Fruit fly (Drosophila melanogaster): ENCODE data around the gene CG6511.
A peak's percentile ranks its signal among the peaks of the same experiment; 100 is the strongest.

The CG6511 gene

dm6 chr3L:8682551-8683375 lies 38.4 kb upstream of the CG6511 start:
- TF ChIP-seq Hnf4 (GFP tag; optimal IDR thresholded peaks at IDR 0.05) (peak; percentile 19), Myc (optimal IDR thresholded peaks at IDR 0.05) (no peak), Rel (GFP tag; optimal IDR thresholded peaks at IDR 0.05) (no peak), Rel (tag; optimal IDR thresholded peaks at IDR 0.05) (peak; percentile 73), Abd-B (GFP tag; optimal IDR thresholded peaks at IDR 0.05) (no peak), Dfd (GFP tag; optimal IDR thresholded peaks at IDR 0.05) (no peak), dmrt93B (GFP tag; optimal IDR thresholded peaks at IDR 0.05) (no peak), Vsx2 (GFP tag; optimal IDR thresholded peaks at IDR 0.05; ENCODE audit: partially characterized antibody) (no peak), HLH106 (tag; optimal IDR thresholded peaks at IDR 0.05) (no peak), tai (GFP tag; optimal IDR thresholded peaks at IDR 0.05) (no peak), GATAd (GFP tag; optimal IDR thresholded peaks at IDR 0.05) (no peak), psq (GFP tag; optimal IDR thresholded peaks at IDR 0.05) (peak; percentile 15), jim (GFP tag; optimal IDR thresholded peaks at IDR 0.05) (no peak), h (GFP tag; optimal IDR thresholded peaks at IDR 0.05) (peak; percentile 89), sv (GFP tag; optimal IDR thresholded peaks at IDR 0.05) (no peak), Sp1 (GFP tag; optimal IDR thresholded peaks at IDR 0.05) (no peak), N (GFP tag; optimal IDR thresholded peaks at IDR 0.05) (no peak), sage (GFP tag; optimal IDR thresholded peaks at IDR 0.05) (no peak), usp (GFP tag; optimal IDR thresholded peaks at IDR 0.05) (no peak), foxo (GFP tag; optimal IDR thresholded peaks at IDR 0.05) (peak in 1 of 2 experiments; percentile 8)

- no peak for TF ChIP-seq Rel (GFP tag; optimal IDR thresholded peaks at IDR 0.05)
- peak; percentile 49 for TF ChIP-seq Rel (tag; optimal IDR thresholded peaks at IDR 0.05)
- peak; percentile 12 for TF ChIP-seq br (GFP tag; optimal IDR thresholded peaks at IDR 0.05)
- TF ChIP-seq CG9705 (GFP tag; optimal IDR thresholded peaks at IDR 0.05): no peak
- no peak for TF ChIP-seq brk (GFP tag; optimal IDR thresholded peaks at IDR 0.05)
- TF ChIP-seq h (GFP tag; optimal IDR thresholded peaks at IDR 0.05): peak; percentile 75
Observed at dm6 chr3L:8683773-8684172, 37.4 kb upstream of the CG6511 start.

DNA sequence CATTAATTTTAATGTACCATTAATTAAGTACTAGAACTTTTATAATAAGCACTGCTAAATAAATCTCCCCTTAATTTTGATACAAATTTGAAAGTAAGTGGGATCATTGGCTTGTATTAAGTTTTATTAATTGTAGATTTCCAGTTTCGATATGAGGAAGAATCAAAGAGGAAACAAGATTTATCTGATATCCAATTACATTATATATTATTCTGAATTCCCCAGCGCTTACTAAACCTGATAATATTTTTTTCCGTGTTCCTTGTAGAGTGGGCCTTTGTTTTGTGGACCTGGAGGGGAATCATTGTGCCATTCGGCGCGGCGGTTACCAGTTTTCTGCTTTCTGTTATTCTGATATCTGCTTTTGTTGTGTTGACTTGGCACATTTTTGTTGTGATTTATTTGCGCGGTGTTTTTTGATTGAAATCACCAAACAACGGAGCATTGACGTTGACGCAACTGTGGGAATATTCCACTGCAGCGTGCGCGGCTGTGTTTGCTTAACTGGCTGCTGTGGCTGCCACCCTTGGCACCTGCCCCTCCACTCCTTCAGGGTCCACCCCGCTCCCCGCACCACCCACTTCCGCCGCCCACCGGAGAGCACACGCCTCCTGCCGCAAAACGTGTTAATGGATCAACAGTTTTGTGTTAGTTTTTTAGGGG lies 36.6 kb upstream of the CG6511 start:
- no peak for TF ChIP-seq CG9705 (GFP tag; optimal IDR thresholded peaks at IDR 0.05)
- no peak for TF ChIP-seq Hr83 (GFP tag; optimal IDR thresholded peaks at IDR 0.05; ENCODE audit: poor library complexity, severe bottlenecking)
- peak; percentile 25 for TF ChIP-seq Hnf4 (GFP tag; optimal IDR thresholded peaks at IDR 0.05)
- peak; percentile 3 for TF ChIP-seq Sp1 (GFP tag; optimal IDR thresholded peaks at IDR 0.05)
- TF ChIP-seq Myc (optimal IDR thresholded peaks at IDR 0.05): no peak
- peak; percentile 49 for TF ChIP-seq Vsx2 (GFP tag; optimal IDR thresholded peaks at IDR 0.05; ENCODE audit: partially characterized antibody)
- TF ChIP-seq sv (GFP tag; optimal IDR thresholded peaks at IDR 0.05): no peak
- TF ChIP-seq dsf (GFP tag; optimal IDR thresholded peaks at IDR 0.05; ENCODE audit: borderline replicate concordance): peak; percentile 2
- TF ChIP-seq psq (GFP tag; optimal IDR thresholded peaks at IDR 0.05): peak; percentile 22
- no peak for TF ChIP-seq CG32264 (GFP tag; optimal IDR thresholded peaks at IDR 0.05)
- TF ChIP-seq OdsH (GFP tag; optimal IDR thresholded peaks at IDR 0.05): peak; percentile 28
- TF ChIP-seq lola (GFP tag; optimal IDR thresholded peaks at IDR 0.05): no peak
- no peak for TF ChIP-seq jim (GFP tag; optimal IDR thresholded peaks at IDR 0.05)
- no peak for TF ChIP-seq CrebA (GFP tag; optimal IDR thresholded peaks at IDR 0.05; ENCODE audit: borderline replicate concordance)
- TF ChIP-seq N (GFP tag; optimal IDR thresholded peaks at IDR 0.05): no peak
- TF ChIP-seq Dif (GFP tag; optimal IDR thresholded peaks at IDR 0.05; ENCODE audit: partially characterized antibody): no peak
- TF ChIP-seq woc (GFP tag; optimal IDR thresholded peaks at IDR 0.05): peak; percentile 14
- peak in 1 of 2 experiments; percentile 4 for TF ChIP-seq foxo (GFP tag; optimal IDR thresholded peaks at IDR 0.05)
- TF ChIP-seq dmrt93B (GFP tag; optimal IDR thresholded peaks at IDR 0.05): no peak
- no peak for TF ChIP-seq fru (GFP tag; optimal IDR thresholded peaks at IDR 0.05)
- no peak for TF ChIP-seq sage (GFP tag; optimal IDR thresholded peaks at IDR 0.05)
- TF ChIP-seq dl (GFP tag; optimal IDR thresholded peaks at IDR 0.05; ENCODE audit: insufficient read depth in 1 of 2, partially characterized antibody in 2 of 2): no peak
- TF ChIP-seq h (GFP tag; optimal IDR thresholded peaks at IDR 0.05): peak; percentile 89
- TF ChIP-seq Rel (GFP tag; optimal IDR thresholded peaks at IDR 0.05): no peak
- peak; percentile 72 for TF ChIP-seq Rel (tag; optimal IDR thresholded peaks at IDR 0.05)
- TF ChIP-seq rgr (GFP tag; optimal IDR thresholded peaks at IDR 0.05): peak; percentile 26
